Fruit fly (Drosophila melanogaster): ENCODE data around the gene Lgr4.
A peak's percentile ranks its signal among the peaks of the same experiment; 100 is the strongest.

- TF ChIP-seq toe (GFP tag; optimal IDR thresholded peaks at IDR 0.05) (no peak), Hr96 (GFP tag; optimal IDR thresholded peaks at IDR 0.05) (no peak), CG11617 (GFP tag; optimal IDR thresholded peaks at IDR 0.05) (no peak), bab1 (GFP tag; optimal IDR thresholded peaks at IDR 0.05) (peak; percentile 17), pad (GFP tag; optimal IDR thresholded peaks at IDR 0.05) (peak; percentile 32), tj (GFP tag; optimal IDR thresholded peaks at IDR 0.05) (no peak), kay (GFP tag; ENCODE audit: borderline replicate concordance) (no peak), cnc (optimal IDR thresholded peaks at IDR 0.05) (no peak)
These were observed 45.1 kb upstream of the Lgr4 start for dm6 chrX:13233811-13234737.

All from whole organism, adult.